Worm (Caenorhabditis elegans): Measurements from ENCODE around the gene hsp-17.
"Not testable (repeated sequence)": the region's sequence is repeated elsewhere in the genome, so short reads cannot be mapped to it uniquely, and the experiment has no call there.

DNA sequence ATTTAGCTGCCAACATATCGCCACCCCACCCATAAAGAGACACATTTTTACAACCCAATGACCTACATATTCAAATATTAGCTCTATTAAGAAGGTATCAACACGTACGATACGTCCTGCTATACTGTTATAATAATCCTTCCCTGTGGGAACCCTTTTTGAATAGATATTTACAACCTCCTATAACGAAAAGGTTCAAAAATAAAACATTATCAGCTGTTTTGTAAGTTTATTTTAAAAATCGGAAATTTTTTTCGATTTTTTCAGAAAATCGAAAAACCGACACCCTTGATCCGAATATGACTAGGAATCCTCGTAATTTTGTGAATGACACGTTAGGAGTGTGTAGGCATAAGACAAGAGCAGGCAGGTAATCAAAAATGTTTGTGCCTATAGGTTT lies 44.8 kb downstream of the hsp-17 start, which contains the start of gene C08D8.7:
- TF ChIP-seq klf-2 (GFP tag; conservative IDR thresholded peaks at IDR 0.05); cog-1 (tag; optimal IDR thresholded peaks at IDR 0.05); flt-1 (GFP tag; IDR thresholded peaks at IDR 0.05); med-1 (GFP tag; optimal IDR thresholded peaks at IDR 0.05; ENCODE audit: insufficient read depth); ztf-29 (GFP tag; IDR thresholded peaks at IDR 0.05); ref-1 (GFP tag; conservative IDR thresholded peaks at IDR 0.05); T22C8.4 (GFP tag; IDR thresholded peaks at IDR 0.05); ztf-23 (GFP tag; IDR thresholded peaks at IDR 0.05): not testable (repeated sequence)
